Worm (Caenorhabditis elegans) whole organism, midembryonic: ENCODE measurements around the gene cmd-1.

Experiments
- T22C8.4 ChIP-seq: fragments of 200-800 bp; sonication (Bioruptor generic); IDR thresholded peaks from 2 replicates; pipeline ENCODE4 v1.3.6; 2022; ENCODE audit warnings: missing genetic modification characterization, missing compliant biosample characterization
- cog-1 ChIP-seq: sonication (generic microtip); optimal IDR thresholded peaks from 2 replicates; lab custom pipeline; 2016; ENCODE audit warnings: missing genetic modification characterization, missing compliant biosample characterization
- flt-1 ChIP-seq: fragments of 200-800 bp; sonication (Bioruptor generic); IDR thresholded peaks from 2 replicates; pipeline ENCODE4 v1.3.6; 2022; ENCODE audit warnings: missing genetic modification characterization, missing compliant biosample characterization
- klf-2 ChIP-seq: fragments of 200-800 bp; sonication (Bioruptor generic); conservative IDR thresholded peaks from 2 replicates; pipeline ENCODE4 v1.3.6; 2022; ENCODE audit warnings: missing genetic modification reagents, missing genetic modification characterization, missing compliant biosample characterization
- med-1 ChIP-seq: sonication (generic microtip); optimal IDR thresholded peaks from 2 replicates; lab custom pipeline; 2017; ENCODE audit warnings: missing genetic modification characterization, mild to moderate bottlenecking, missing compliant biosample characterization, antibody characterized with exemption, missing genetic modification reagents; ENCODE audit not compliant: insufficient read depth
- ref-1 ChIP-seq: fragments of 200-800 bp; sonication (Bioruptor generic); conservative IDR thresholded peaks from 2 replicates; pipeline ENCODE4 v1.3.6; 2022; ENCODE audit warnings: missing genetic modification reagents, missing genetic modification characterization, missing compliant biosample characterization
- tab-1 ChIP-seq: fragments of 200-800 bp; sonication (Bioruptor generic); IDR thresholded peaks from 2 replicates; pipeline ENCODE4 v1.3.6; 2022; ENCODE audit warnings: missing genetic modification characterization, missing compliant biosample characterization
- ztf-23 ChIP-seq: fragments of 200-800 bp; sonication (Bioruptor generic); IDR thresholded peaks from 2 replicates; pipeline ENCODE4 v1.3.6; 2022; ENCODE audit warnings: missing genetic modification reagents, missing genetic modification characterization, missing compliant biosample characterization
- ztf-29 ChIP-seq: fragments of 200-800 bp; sonication (Bioruptor generic); IDR thresholded peaks from 2 replicates; pipeline ENCODE4 v1.3.6; 2022; ENCODE audit warnings: missing genetic modification reagents, missing genetic modification characterization, missing compliant biosample characterization

DNA sequence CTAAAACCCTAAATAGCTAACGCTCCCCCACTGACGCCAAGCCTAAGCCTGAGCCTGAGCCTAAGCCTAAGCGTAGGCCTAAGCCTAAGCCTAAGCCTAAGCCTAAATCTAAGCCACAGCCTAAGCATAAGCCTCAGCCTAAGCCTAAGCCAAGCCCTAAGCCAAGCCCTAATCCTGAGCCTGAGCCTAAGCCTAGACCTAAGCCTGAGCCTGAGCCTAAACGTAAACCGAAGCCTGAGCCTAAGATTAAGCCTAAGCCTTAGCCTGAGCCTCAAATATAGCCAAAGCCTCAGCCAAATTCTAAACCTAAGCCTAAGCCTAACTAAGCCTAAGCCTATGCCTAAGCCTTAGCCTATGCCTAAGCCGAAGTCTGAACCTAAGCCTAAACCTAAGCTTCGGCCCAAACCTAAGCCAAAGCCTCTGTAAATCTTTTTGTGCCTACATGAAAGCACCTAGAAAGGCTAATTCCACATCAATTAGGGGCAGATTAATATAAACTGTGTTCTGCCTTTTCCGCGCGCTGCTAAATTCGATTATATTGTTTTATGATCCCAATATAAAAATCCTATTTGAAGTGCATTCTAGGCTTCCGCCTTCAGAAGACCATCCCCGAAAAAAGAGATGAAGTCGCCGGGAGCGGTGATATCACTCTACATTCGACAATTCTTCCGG, 9.2 kb downstream of the cmd-1 start, which contains the start of gene ptr-16:
- TF ChIP-seq T22C8.4 (no peak), flt-1 (GFP tag; lab: Robert Waterston, UW) (no peak), ztf-29 (GFP tag; lab: Robert Waterston, UW) (no peak), klf-2 (GFP tag; lab: Robert Waterston, UW) (no peak), cog-1 (tag; lab: Kevin White, UChicago) (no peak), tab-1 (GFP tag; lab: Robert Waterston, UW) (0 out of 2 replicates have a peak, but pooled peaks have one; percentile 23), med-1 (GFP tag; lab: Kevin White, UChicago) (no peak), ztf-23 (GFP tag; lab: Robert Waterston, UW) (no peak), ref-1 (GFP tag; lab: Robert Waterston, UW) (no peak)
